Worm (Caenorhabditis elegans) whole organism, early embryonic: Measurements from ENCODE around the gene cap-2.

ENCODE experiments used
- B0310.2 ChIP-seq: sonication (generic microtip); optimal IDR thresholded peaks from 2 replicates; lab custom pipeline; 2016; ENCODE audit warnings: mild to moderate bottlenecking, missing genetic modification characterization, missing compliant biosample characterization
- F13C5.2 ChIP-seq: sonication (generic microtip); optimal IDR thresholded peaks from 2 replicates; lab custom pipeline; 2017; ENCODE audit warnings: mild to moderate bottlenecking, missing genetic modification characterization, inconsistent platforms, missing compliant biosample characterization
- aly-1 ChIP-seq: sonication (generic microtip); optimal IDR thresholded peaks from 2 replicates; lab custom pipeline; 2016; ENCODE audit warnings: missing genetic modification characterization, missing compliant biosample characterization
- ama-1 ChIP-seq: fragments of 150-350 bp; optimal IDR thresholded peaks from 2 replicates; lab custom pipeline; 2014
- ceh-13 ChIP-seq: fragments of 200-800 bp; sonication (Bioruptor generic); optimal IDR thresholded peaks from 2 replicates; lab custom pipeline; 2018; ENCODE audit warnings: mild to moderate bottlenecking, missing genetic modification characterization, missing compliant biosample characterization
- ceh-36 ChIP-seq: sonication (generic microtip); optimal IDR thresholded peaks from 2 replicates; lab custom pipeline; 2016; ENCODE audit warnings: missing genetic modification characterization, inconsistent platforms, missing compliant biosample characterization
- ets-7 ChIP-seq: sonication (generic microtip); optimal IDR thresholded peaks from 2 replicates; lab custom pipeline; 2016; ENCODE audit warnings: missing genotype, missing genetic modification characterization, missing compliant biosample characterization
- flt-1 ChIP-seq: fragments of 200-800 bp; sonication (Bioruptor generic); IDR thresholded peaks from 2 replicates; pipeline ENCODE4 v1.3.6; 2022; ENCODE audit warnings: missing genetic modification characterization, missing compliant biosample characterization
- hmbx-1 ChIP-seq: sonication (generic microtip); optimal IDR thresholded peaks from 2 replicates; lab custom pipeline; 2016; ENCODE audit warnings: mild to moderate bottlenecking, missing genetic modification characterization, missing compliant biosample characterization
- hmg-4 ChIP-seq: fragments of 200-800 bp; sonication (Bioruptor generic); optimal IDR thresholded peaks from 2 replicates; lab custom pipeline; 2018; ENCODE audit warnings: mild to moderate bottlenecking, missing genetic modification characterization, missing compliant biosample characterization
- hnd-1 ChIP-seq: sonication (generic microtip); optimal IDR thresholded peaks from 2 replicates; lab custom pipeline; 2016; ENCODE audit warnings: missing genetic modification characterization, missing compliant biosample characterization
- pes-1 ChIP-seq: fragments of 200-800 bp; sonication (Bioruptor generic); IDR thresholded peaks from 2 replicates; pipeline ENCODE4 v1.3.6; 2022; ENCODE audit warnings: missing genetic modification reagents, missing genetic modification characterization, missing compliant biosample characterization
- scrt-1 ChIP-seq: fragments of 200-800 bp; sonication (Bioruptor generic); IDR thresholded peaks from 2 replicates; pipeline ENCODE4 v1.3.6; 2022; ENCODE audit warnings: missing genetic modification characterization, missing compliant biosample characterization
- sea-1 ChIP-seq: fragments of 200-800 bp; sonication (Bioruptor generic); conservative IDR thresholded peaks from 2 replicates; pipeline ENCODE4 v1.3.6; 2022; ENCODE audit warnings: missing genetic modification characterization, missing compliant biosample characterization
- tbx-11 ChIP-seq: fragments of 200-800 bp; sonication (Bioruptor generic); IDR thresholded peaks from 2 replicates; pipeline ENCODE4 v1.3.6; 2022; ENCODE audit warnings: missing genetic modification characterization, missing compliant biosample characterization
- tbx-37 ChIP-seq: fragments of 200-800 bp; sonication (Bioruptor generic); conservative IDR thresholded peaks from 2 replicates; pipeline ENCODE4 v1.3.6; 2022; ENCODE audit warnings: missing genetic modification reagents, missing genetic modification characterization, missing compliant biosample characterization
- tra-4 ChIP-seq: sonication (generic microtip); optimal IDR thresholded peaks from 2 replicates; lab custom pipeline; 2017; ENCODE audit warnings: missing genetic modification characterization, missing compliant biosample characterization

cap-2 gene

ce11 chrII:10915732-10916131 is 46.7 kb downstream of the cap-2 start, which contains the start of gene F44F4.9:
Gene F44F4.9 (minus strand): TSS chrII:10915832.
- TF ChIP-seq tbx-37 (GFP tag; lab: Robert Waterston, UW) (no peak), ceh-13 (no peak), sea-1 (GFP tag; lab: Robert Waterston, UW) (no peak), pes-1 (GFP tag; lab: Robert Waterston, UW) (no peak), hmbx-1 (tag; lab: Kevin White, UChicago) (no peak), aly-1 (no peak), ama-1 (lab: Kevin White, UChicago) (no peak), hnd-1 (no peak), scrt-1 (no peak), F13C5.2 (no peak), flt-1 (GFP tag; lab: Robert Waterston, UW) (no peak), ceh-36 (no peak), B0310.2 (no peak)

- TF ChIP-seq ets-7 (tag; lab: Kevin White, UChicago), result no peak
- TF ChIP-seq B0310.2, result no peak
- no peak for TF ChIP-seq aly-1
- TF ChIP-seq tbx-11, result no peak
These were observed 48.2 kb downstream of the cap-2 start, which contains the start of gene F44F4.10 for ce11 chrII:10917174-10917573. Gene F44F4.10 (minus strand): TSS chrII:10917274.

- TF ChIP-seq tbx-37 (GFP tag; lab: Robert Waterston, UW) (no peak), tra-4 (no peak), ama-1 (lab: Kevin White, UChicago) (no peak), sea-1 (GFP tag; lab: Robert Waterston, UW) (no peak), hmg-4 (GFP tag; lab: Kevin White, UChicago) (no peak), scrt-1 (no peak)
These were observed 49.3 kb downstream of the cap-2 start, which contains the start of gene tba-4 for ce11 chrII:10918293-10918756. Gene tba-4 (plus strand): TSS chrII:10918706.
